Worm (Caenorhabditis elegans) whole organism, L3 larva: ENCODE results near the gene srh-73.

ENCODE experiments used
- R02D3.7 ChIP-seq: fragments of 150-350 bp; optimal IDR thresholded peaks from 2 replicates; lab custom pipeline; 2014; ENCODE audit warnings: missing biosample characterization, missing genetic modification characterization
- ZK546.5 ChIP-seq: sonication (generic microtip); optimal IDR thresholded peaks from 2 replicates; lab custom pipeline; 2017; ENCODE audit warnings: missing biosample characterization, missing genetic modification characterization
- aly-2 ChIP-seq: fragments of 150-350 bp; optimal IDR thresholded peaks from 2 replicates; lab custom pipeline; 2014; ENCODE audit warnings: missing biosample characterization, missing genetic modification characterization
- ama-1 ChIP-seq: fragments of 150-350 bp; optimal IDR thresholded peaks from 2 replicates; lab custom pipeline; 2018
- ceh-16 ChIP-seq: sonication (generic microtip); optimal IDR thresholded peaks from 2 replicates; lab custom pipeline; 2017; ENCODE audit warnings: missing biosample characterization, missing genetic modification characterization
- ceh-28 ChIP-seq: fragments of 150-350 bp; optimal IDR thresholded peaks from 2 replicates; lab custom pipeline; 2014; ENCODE audit warnings: missing biosample characterization, missing genetic modification reagents, missing genetic modification characterization
- ceh-82 ChIP-seq: fragments of 150-350 bp; optimal IDR thresholded peaks from 2 replicates; lab custom pipeline; 2014; ENCODE audit warnings: missing biosample characterization, missing genetic modification characterization
- ceh-9 ChIP-seq: sonication (generic microtip); optimal IDR thresholded peaks from 2 replicates; lab custom pipeline; 2018; ENCODE audit warnings: missing biosample characterization, missing genetic modification characterization
- daf-12 ChIP-seq: fragments of 150-350 bp; optimal IDR thresholded peaks from 2 replicates; lab custom pipeline; 2014; ENCODE audit warnings: missing biosample characterization, missing genetic modification reagents, missing genetic modification characterization
- egl-27 ChIP-seq: sonication (generic microtip); optimal IDR thresholded peaks from 4 replicates; lab custom pipeline; 2017; ENCODE audit warnings: missing biosample characterization, missing genetic modification reagents, missing genetic modification characterization
- egl-5 ChIP-seq: fragments of 150-350 bp; optimal IDR thresholded peaks from 2 replicates; lab custom pipeline; 2017; ENCODE audit warnings: missing biosample characterization, missing genetic modification reagents, missing genetic modification characterization, inconsistent platforms
- elt-1 ChIP-seq: fragments of 150-350 bp; optimal IDR thresholded peaks from 2 replicates; lab custom pipeline; 2014; ENCODE audit warnings: missing biosample characterization, missing genetic modification characterization
- elt-2 ChIP-seq: sonication (generic microtip); optimal IDR thresholded peaks from 2 replicates; lab custom pipeline; 2016; ENCODE audit warnings: missing genetic modification reagents, mild to moderate bottlenecking, missing genetic modification characterization, missing compliant biosample characterization
- elt-3 ChIP-seq, 3 experiments: fragments of 150-350 bp in 1 of 3; sonication (generic microtip) in 2 of 3; optimal IDR thresholded peaks; 2 replicates in 2 of 3; 4 replicates in 1 of 3; lab custom pipeline; 2014 to 2017; ENCODE audit warnings: missing biosample characterization in 3 of 3, missing genetic modification characterization in 3 of 3
- eor-1 ChIP-seq, 2 experiments: fragments of 150-350 bp; optimal IDR thresholded peaks; 2 replicates each; lab custom pipeline; 2014 to 2018; ENCODE audit warnings: missing biosample characterization in 2 of 2, missing genetic modification characterization in 2 of 2
- fkh-10 ChIP-seq: sonication (generic microtip); optimal IDR thresholded peaks from 2 replicates; lab custom pipeline; 2017; ENCODE audit warnings: missing biosample characterization, missing genetic modification reagents, missing genetic modification characterization
- fkh-2 ChIP-seq: fragments of 150-350 bp; optimal IDR thresholded peaks from 2 replicates; lab custom pipeline; 2014; ENCODE audit warnings: missing biosample characterization, missing genetic modification reagents, missing genetic modification characterization
- fos-1 ChIP-seq: fragments of 150-350 bp; optimal IDR thresholded peaks from 2 replicates; lab custom pipeline; 2014; ENCODE audit warnings: missing biosample characterization, missing genetic modification characterization
- hmg-11 ChIP-seq: sonication (generic microtip); optimal IDR thresholded peaks from 2 replicates; lab custom pipeline; 2016; ENCODE audit warnings: missing genetic modification characterization, missing compliant biosample characterization
- lin-15B ChIP-seq: fragments of 150-350 bp; optimal IDR thresholded peaks from 2 replicates; lab custom pipeline; 2014; ENCODE audit warnings: missing biosample characterization, missing genetic modification characterization
- lin-39 ChIP-seq: fragments of 150-350 bp; optimal IDR thresholded peaks from 2 replicates; lab custom pipeline; 2018; ENCODE audit warnings: missing biosample characterization, missing genetic modification reagents, missing genetic modification characterization
- lsy-12 ChIP-seq: sonication (generic microtip); optimal IDR thresholded peaks from 2 replicates; lab custom pipeline; 2016; ENCODE audit warnings: mild to moderate bottlenecking, missing genetic modification characterization, missing compliant biosample characterization
- mdl-1 ChIP-seq: fragments of 150-350 bp; optimal IDR thresholded peaks from 2 replicates; lab custom pipeline; 2014; ENCODE audit warnings: missing biosample characterization, missing genetic modification characterization
- mml-1 ChIP-seq: fragments of 150-350 bp; sonication (generic microtip); optimal IDR thresholded peaks from 3 replicates; lab custom pipeline; 2014; ENCODE audit warnings: missing biosample characterization, missing genetic modification characterization
- nfya-1 ChIP-seq: sonication (generic microtip); optimal IDR thresholded peaks from 2 replicates; lab custom pipeline; 2017; ENCODE audit warnings: missing genetic modification characterization, mild to moderate bottlenecking, missing compliant biosample characterization, antibody characterized with exemption, moderate library complexity; ENCODE audit not compliant: insufficient read depth
- nhr-11 ChIP-seq: fragments of 150-350 bp; optimal IDR thresholded peaks from 2 replicates; lab custom pipeline; 2014; ENCODE audit warnings: missing biosample characterization, missing genetic modification characterization
- nhr-23 ChIP-seq: fragments of 150-350 bp; optimal IDR thresholded peaks from 2 replicates; lab custom pipeline; 2014; ENCODE audit warnings: missing biosample characterization, missing genetic modification reagents, missing genetic modification characterization
- nhr-237 ChIP-seq: fragments of 150-350 bp; optimal IDR thresholded peaks from 2 replicates; lab custom pipeline; 2014; ENCODE audit warnings: missing biosample characterization, missing genetic modification characterization
- nhr-25 ChIP-seq: sonication (generic microtip); optimal IDR thresholded peaks from 2 replicates; lab custom pipeline; 2017; ENCODE audit warnings: missing biosample characterization, missing genetic modification characterization
- nhr-43 ChIP-seq: sonication (generic microtip); optimal IDR thresholded peaks from 2 replicates; lab custom pipeline; 2016; ENCODE audit warnings: mild to moderate bottlenecking, missing genetic modification characterization, missing compliant biosample characterization; ENCODE audit not compliant: poor library complexity, severe bottlenecking
- nhr-67 ChIP-seq: fragments of 150-350 bp; optimal IDR thresholded peaks from 2 replicates; lab custom pipeline; 2014; ENCODE audit warnings: missing biosample characterization, missing genetic modification characterization
- nhr-76 ChIP-seq: fragments of 150-350 bp; sonication (generic microtip); optimal IDR thresholded peaks from 5 replicates; lab custom pipeline; 2014; ENCODE audit warnings: missing biosample characterization, missing genetic modification characterization
- nhr-77 ChIP-seq: fragments of 150-350 bp; optimal IDR thresholded peaks from 2 replicates; lab custom pipeline; 2014; ENCODE audit warnings: missing biosample characterization, missing genetic modification characterization
- pha-4 ChIP-seq: fragments of 150-350 bp; optimal IDR thresholded peaks from 2 replicates; lab custom pipeline; 2014; ENCODE audit warnings: missing biosample characterization, missing genetic modification reagents, missing genetic modification characterization
- pqm-1 ChIP-seq: fragments of 150-350 bp; optimal IDR thresholded peaks from 2 replicates; lab custom pipeline; 2017; ENCODE audit warnings: missing biosample characterization, missing genetic modification characterization, inconsistent platforms
- skn-1 ChIP-seq: fragments of 150-350 bp; optimal IDR thresholded peaks from 2 replicates; lab custom pipeline; 2014; ENCODE audit warnings: missing biosample characterization, missing genetic modification characterization
- snpc-4 ChIP-seq: fragments of 150-350 bp; optimal IDR thresholded peaks from 2 replicates; lab custom pipeline; 2014; ENCODE audit warnings: missing biosample characterization, missing genetic modification characterization
- tbx-2 ChIP-seq: sonication (generic microtip); optimal IDR thresholded peaks from 2 replicates; lab custom pipeline; 2016; ENCODE audit warnings: mild to moderate bottlenecking, missing genetic modification characterization, missing compliant biosample characterization
- unc-39 ChIP-seq: sonication (generic microtip); optimal IDR thresholded peaks from 4 replicates; lab custom pipeline; 2017; ENCODE audit warnings: missing biosample characterization, missing genetic modification characterization
- unc-62 ChIP-seq: fragments of 150-350 bp; sonication (generic microtip); optimal IDR thresholded peaks from 4 replicates; lab custom pipeline; 2014; ENCODE audit warnings: missing biosample characterization, missing genetic modification reagents, missing genetic modification characterization
- zag-1 ChIP-seq: fragments of 150-350 bp; optimal IDR thresholded peaks from 2 replicates; lab custom pipeline; 2014; ENCODE audit warnings: missing biosample characterization, missing genetic modification characterization
- ztf-11 ChIP-seq: fragments of 150-350 bp; optimal IDR thresholded peaks from 2 replicates; lab custom pipeline; 2014; ENCODE audit warnings: missing biosample characterization, missing genetic modification characterization
- ztf-4 ChIP-seq: fragments of 150-350 bp; optimal IDR thresholded peaks from 2 replicates; lab custom pipeline; 2014; ENCODE audit warnings: missing biosample characterization, missing genetic modification characterization

srh-73 gene

DNA sequence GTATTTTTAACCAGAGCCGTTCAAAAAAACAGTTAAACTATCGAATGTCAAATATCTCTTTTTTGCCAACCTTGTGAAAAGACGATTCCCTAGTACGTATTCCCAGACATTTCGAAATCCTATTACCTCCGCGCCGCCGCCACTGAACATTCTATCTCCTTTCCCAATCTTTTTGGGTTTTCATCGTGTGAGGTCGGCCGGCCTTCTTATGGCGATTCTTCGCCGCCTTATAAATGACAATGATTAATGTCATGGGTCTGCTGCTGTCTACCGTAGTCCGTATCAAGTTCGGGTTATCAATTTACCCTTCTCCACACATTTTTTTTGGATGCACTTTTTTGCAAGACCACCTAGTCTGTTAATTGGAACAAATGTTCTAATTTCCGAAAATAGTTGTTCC lies 37.6 kb downstream of the srh-73 start:
- TF ChIP-seq ZK546.5 (tag; lab: Kevin White, UChicago) (no peak), ceh-9 (no peak), lin-15B (no peak), aly-2 (tag; lab: Kevin White, UChicago) (no peak), nhr-25 (tag; lab: Kevin White, UChicago) (peak; percentile 52), mdl-1 (no peak), nhr-11 (tag; lab: Kevin White, UChicago) (no peak), nhr-43 (tag; lab: Kevin White, UChicago) (peak; percentile 4), elt-3 (tag; optimal IDR thresholded peaks at IDR 0.05; lab: Kevin White, UChicago) (peak in 1 of 3 experiments; percentile 20), ceh-82 (tag; lab: Kevin White, UChicago) (no peak), egl-27 (tag; lab: Kevin White, UChicago) (no peak), R02D3.7 (tag; lab: Kevin White, UChicago) (no peak), fkh-10 (GFP tag; lab: Kevin White, UChicago) (no peak), nfya-1 (tag; lab: Kevin White, UChicago) (peak; percentile 75), pha-4 (no peak), zag-1 (tag; lab: Kevin White, UChicago) (no peak), ztf-11 (tag; lab: Kevin White, UChicago) (no peak), ceh-16 (no peak), tbx-2 (tag; lab: Kevin White, UChicago) (no peak), fkh-2 (no peak), nhr-237 (tag; lab: Kevin White, UChicago) (no peak), ceh-28 (tag; lab: Kevin White, UChicago) (no peak), nhr-77 (tag; lab: Kevin White, UChicago) (no peak), lin-39 (no peak), nhr-67 (tag; lab: Kevin White, UChicago) (no peak), fos-1 (tag; lab: Kevin White, UChicago) (no peak), ama-1 (lab: Kevin White, UChicago) (no peak), ztf-4 (tag; lab: Kevin White, UChicago) (no peak), egl-5 (tag; lab: Kevin White, UChicago) (no peak), hmg-11 (tag; lab: Kevin White, UChicago) (no peak), elt-1 (tag; lab: Kevin White, UChicago) (no peak), unc-39 (tag; lab: Kevin White, UChicago) (no peak), snpc-4 (tag; lab: Kevin White, UChicago) (no peak), lsy-12 (no peak)

DNA sequence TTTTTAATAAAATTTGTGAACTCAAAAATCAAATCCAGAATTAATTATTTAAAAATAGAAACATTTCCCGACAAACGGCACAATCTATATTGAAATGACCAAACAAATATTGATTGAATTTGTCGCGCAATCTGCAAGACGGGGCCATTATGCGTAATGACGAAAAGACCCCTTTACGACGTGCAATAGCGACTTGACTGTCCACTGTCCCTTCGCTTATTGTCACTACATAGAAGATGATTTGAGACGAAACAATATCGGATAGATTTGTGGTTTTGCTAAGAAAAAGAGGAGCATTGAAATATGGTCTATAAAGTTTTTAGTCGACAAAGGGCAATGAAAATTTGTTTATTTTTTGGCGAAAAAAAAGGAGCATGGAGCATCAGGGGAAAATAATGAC lies 39.0 kb downstream of the srh-73 start:
- TF ChIP-seq tbx-2 (tag; lab: Kevin White, UChicago) (no peak), nhr-43 (tag; lab: Kevin White, UChicago) (no peak), skn-1 (tag; lab: Kevin White, UChicago) (no peak), elt-3 (tag; optimal IDR thresholded peaks at IDR 0.05; lab: Kevin White, UChicago) (no peak), ztf-11 (tag; lab: Kevin White, UChicago) (no peak), daf-12 (tag; lab: Kevin White, UChicago) (no peak), mml-1 (tag; lab: Kevin White, UChicago) (no peak), pha-4 (no peak), pqm-1 (tag; lab: Kevin White, UChicago) (no peak), elt-2 (tag; lab: Kevin White, UChicago) (no peak), eor-1 (tag; optimal IDR thresholded peaks at IDR 0.05; lab: Kevin White, UChicago) (no peak), nhr-23 (tag; lab: Kevin White, UChicago) (no peak), nhr-25 (tag; lab: Kevin White, UChicago) (no peak), nhr-76 (no peak), unc-62 (GFP tag; lab: Kevin White, UChicago) (no peak), fos-1 (tag; lab: Kevin White, UChicago) (no peak), nhr-11 (tag; lab: Kevin White, UChicago) (no peak), egl-27 (tag; lab: Kevin White, UChicago) (no peak), lin-39 (no peak)
